Worm (Caenorhabditis elegans) whole organism, L4 larva: ENCODE data around the gene T12A7.6.
A peak's percentile ranks its signal among the peaks of the same experiment; 100 is the strongest.

Source experiments
- D1046.2 ChIP-seq: fragments of 200-800 bp; sonication (Bioruptor generic); IDR thresholded peaks from 2 replicates; pipeline ENCODE4 v1.3.6; 2022; ENCODE audit warnings: missing genetic modification characterization, missing compliant biosample characterization
- T20F7.1 ChIP-seq: fragments of 200-800 bp; sonication (Bioruptor generic); optimal IDR thresholded peaks from 2 replicates; lab custom pipeline; 2018; ENCODE audit warnings: mild to moderate bottlenecking, missing genetic modification characterization, missing compliant biosample characterization
- aly-2 ChIP-seq: sonication (generic microtip); optimal IDR thresholded peaks from 2 replicates; lab custom pipeline; 2018; ENCODE audit warnings: missing biosample characterization, missing genetic modification characterization
- arid-1 ChIP-seq: fragments of 200-800 bp; sonication (Bioruptor generic); conservative IDR thresholded peaks from 2 replicates; pipeline ENCODE4 v1.3.6; 2022; ENCODE audit warnings: missing genetic modification reagents, missing genetic modification characterization, missing compliant biosample characterization
- ceh-32 ChIP-seq: sonication (generic microtip); optimal IDR thresholded peaks from 2 replicates; lab custom pipeline; 2016; ENCODE audit warnings: mild to moderate bottlenecking, missing genetic modification characterization, missing compliant biosample characterization; ENCODE audit not compliant: poor library complexity
- ces-1 ChIP-seq: fragments of 150-350 bp; sonication (generic microtip); optimal IDR thresholded peaks from 4 replicates; lab custom pipeline; 2014; ENCODE audit warnings: missing biosample characterization, missing genetic modification reagents, missing genetic modification characterization
- daf-8 ChIP-seq: fragments of 200-800 bp; sonication (Bioruptor generic); IDR thresholded peaks from 2 replicates; pipeline ENCODE4 v1.3.6; 2022; ENCODE audit warnings: missing genetic modification characterization, missing compliant biosample characterization
- dmd-6 ChIP-seq: fragments of 200-800 bp; sonication (Bioruptor generic); IDR thresholded peaks from 2 replicates; pipeline ENCODE4 v1.3.6; 2022; ENCODE audit warnings: missing genetic modification reagents, missing genetic modification characterization, missing compliant biosample characterization
- duxl-1 ChIP-seq: sonication (generic microtip); optimal IDR thresholded peaks from 2 replicates; lab custom pipeline; 2016; ENCODE audit warnings: mild to moderate bottlenecking, missing genetic modification characterization, moderate library complexity, missing compliant biosample characterization; ENCODE audit not compliant: poor library complexity
- dve-1 ChIP-seq: sonication (generic microtip); optimal IDR thresholded peaks from 2 replicates; lab custom pipeline; 2017; ENCODE audit warnings: antibody characterized with exemption, mild to moderate bottlenecking, missing genetic modification characterization, missing compliant biosample characterization; ENCODE audit not compliant: insufficient read depth
- fkh-10 ChIP-seq: fragments of 150-350 bp; optimal IDR thresholded peaks from 2 replicates; lab custom pipeline; 2014; ENCODE audit warnings: missing biosample characterization, missing genetic modification reagents, missing genetic modification characterization
- hif-1 ChIP-seq, 2 experiments: sonication (generic microtip); optimal IDR thresholded peaks; 2 replicates each; lab custom pipeline; 2016 to 2017; ENCODE audit warnings: missing compliant biosample characterization in 2 of 2, missing genetic modification characterization in 2 of 2, missing genetic modification reagents in 2 of 2, missing genotype in 2 of 2, mild to moderate bottlenecking in 1 of 2
- hlh-11 ChIP-seq: fragments of 200-800 bp; sonication (Bioruptor generic); optimal IDR thresholded peaks from 2 replicates; lab custom pipeline; 2018; ENCODE audit warnings: mild to moderate bottlenecking, missing genetic modification characterization, missing compliant biosample characterization
- lim-7 ChIP-seq: fragments of 200-800 bp; sonication (Bioruptor generic); IDR thresholded peaks from 2 replicates; pipeline ENCODE4 v1.3.6; 2022; ENCODE audit warnings: missing genetic modification characterization, missing compliant biosample characterization
- lin-1 ChIP-seq: fragments of 200-800 bp; sonication (Bioruptor generic); IDR thresholded peaks from 2 replicates; pipeline ENCODE4 v1.3.6; 2022; ENCODE audit warnings: missing genetic modification reagents, missing genetic modification characterization, missing compliant biosample characterization
- lin-13 ChIP-seq: fragments of 150-350 bp; optimal IDR thresholded peaks from 2 replicates; lab custom pipeline; 2014; ENCODE audit warnings: missing biosample characterization, missing genetic modification reagents, missing genetic modification characterization
- madf-9 ChIP-seq: fragments of 200-800 bp; sonication (Bioruptor generic); conservative IDR thresholded peaks from 2 replicates; pipeline ENCODE4 v1.3.6; 2022; ENCODE audit warnings: missing genetic modification reagents, missing genetic modification characterization, missing compliant biosample characterization
- mep-1 ChIP-seq: fragments of 150-350 bp; sonication (generic microtip); optimal IDR thresholded peaks from 3 replicates; lab custom pipeline; 2014; ENCODE audit warnings: missing biosample characterization, missing genetic modification characterization
- mxl-3 ChIP-seq: fragments of 200-800 bp; sonication (Bioruptor generic); optimal IDR thresholded peaks from 2 replicates; lab custom pipeline; 2018; ENCODE audit warnings: mild to moderate bottlenecking, missing genetic modification characterization, missing compliant biosample characterization
- nhr-25 ChIP-seq: sonication (generic microtip); optimal IDR thresholded peaks from 2 replicates; lab custom pipeline; 2017; ENCODE audit warnings: missing genetic modification characterization, mild to moderate bottlenecking, missing compliant biosample characterization, antibody characterized with exemption, moderate library complexity, borderline replicate concordance; ENCODE audit not compliant: insufficient read depth
- nhr-28 ChIP-seq: fragments of 150-350 bp; optimal IDR thresholded peaks from 2 replicates; lab custom pipeline; 2014; ENCODE audit warnings: missing biosample characterization, missing genetic modification characterization
- nhr-41 ChIP-seq: fragments of 200-800 bp; sonication (Bioruptor generic); IDR thresholded peaks from 2 replicates; pipeline ENCODE4 v1.3.6; 2022; ENCODE audit warnings: missing genetic modification reagents, missing genetic modification characterization, missing compliant biosample characterization
- nhr-6 ChIP-seq: fragments of 150-350 bp; optimal IDR thresholded peaks from 2 replicates; lab custom pipeline; 2014; ENCODE audit warnings: missing biosample characterization, missing genetic modification characterization
- nhr-76 ChIP-seq: fragments of 150-350 bp; optimal IDR thresholded peaks from 2 replicates; lab custom pipeline; 2014; ENCODE audit warnings: missing biosample characterization, missing genetic modification characterization
- pqm-1 ChIP-seq: sonication (generic microtip); optimal IDR thresholded peaks from 2 replicates; lab custom pipeline; 2017; ENCODE audit warnings: missing biosample characterization, missing genetic modification characterization
- saeg-2 ChIP-seq: fragments of 200-800 bp; sonication (Bioruptor generic); IDR thresholded peaks from 2 replicates; pipeline ENCODE4 v1.3.6; 2022; ENCODE audit warnings: missing genetic modification reagents, missing genetic modification characterization, missing compliant biosample characterization
- set-16 ChIP-seq: fragments of 200-800 bp; sonication (Bioruptor generic); IDR thresholded peaks from 2 replicates; pipeline ENCODE4 v1.3.6; 2022; ENCODE audit warnings: missing genetic modification reagents, missing genetic modification characterization, missing compliant biosample characterization
- snpc-1.2 ChIP-seq: fragments of 200-800 bp; sonication (Bioruptor generic); IDR thresholded peaks from 2 replicates; pipeline ENCODE4 v1.3.6; 2022; ENCODE audit warnings: missing genetic modification reagents, missing genetic modification characterization, missing compliant biosample characterization
- snpc-4 ChIP-seq: fragments of 150-350 bp; optimal IDR thresholded peaks from 2 replicates; lab custom pipeline; 2014; ENCODE audit warnings: missing biosample characterization, missing genetic modification characterization
- spr-3 ChIP-seq: fragments of 200-800 bp; sonication (Bioruptor generic); optimal IDR thresholded peaks from 2 replicates; lab custom pipeline; 2018; ENCODE audit warnings: mild to moderate bottlenecking, missing genetic modification characterization, missing compliant biosample characterization
- unc-130 ChIP-seq: sonication (generic microtip); optimal IDR thresholded peaks from 2 replicates; lab custom pipeline; 2016; ENCODE audit warnings: missing genetic modification reagents, missing genetic modification characterization, missing compliant biosample characterization
- unc-39 ChIP-seq: sonication (generic microtip); optimal IDR thresholded peaks from 2 replicates; lab custom pipeline; 2017; ENCODE audit warnings: missing biosample characterization, missing genetic modification characterization
- unc-62 ChIP-seq, 3 experiments: fragments of 150-350 bp in 1 of 3; sonication (generic microtip); optimal IDR thresholded peaks in 2 of 3; peaks in 1 of 3; 1 replicate in 1 of 3; 2 replicates in 2 of 3; lab custom pipeline; 2014 to 2017; ENCODE audit warnings: missing biosample characterization in 3 of 3, missing genetic modification characterization in 3 of 3, missing genetic modification reagents in 3 of 3, missing genotype in 1 of 3
- zag-1 ChIP-seq: fragments of 150-350 bp; optimal IDR thresholded peaks from 2 replicates; lab custom pipeline; 2014; ENCODE audit warnings: missing biosample characterization, missing genetic modification characterization
- zfp-3 ChIP-seq: fragments of 200-800 bp; sonication (Bioruptor generic); conservative IDR thresholded peaks from 2 replicates; pipeline ENCODE4 v1.3.6; 2022; ENCODE audit warnings: missing genetic modification reagents, missing genetic modification characterization, missing compliant biosample characterization
- zip-2 ChIP-seq: fragments of 150-350 bp; optimal IDR thresholded peaks from 2 replicates; lab custom pipeline; 2014; ENCODE audit warnings: missing biosample characterization, missing genetic modification characterization

T12A7.6 gene

ce11 chrIV:11718653-11719052 lies 30.4 kb upstream of the T12A7.6 start:
- TF ChIP-seq T20F7.1, result no peak
- TF ChIP-seq zip-2 (tag; lab: Kevin White, UChicago), result no peak
- TF ChIP-seq unc-130 (GFP tag; lab: Kevin White, UChicago), result no peak
- no peak for TF ChIP-seq lin-13 (GFP tag; lab: Kevin White, UChicago)
- TF ChIP-seq unc-62 (GFP tag; optimal IDR thresholded peaks at IDR 0.05 in 1 of 2; lab: Kevin White, UChicago), result peak in 1 of 2 experiments; percentile 51
- TF ChIP-seq unc-62 (tag; optimal IDR thresholded peaks at IDR 0.05; lab: Kevin White, UChicago), result no peak
- TF ChIP-seq duxl-1, result no peak
- no peak for TF ChIP-seq saeg-2 (GFP tag; lab: Robert Waterston, UW)
- TF ChIP-seq dmd-6 (GFP tag; lab: Robert Waterston, UW), result 0 out of 2 replicates have a peak, but pooled peaks have one; percentile 10
- TF ChIP-seq dve-1 (tag; lab: Kevin White, UChicago), result no peak
- no peak for TF ChIP-seq nhr-6 (tag; lab: Kevin White, UChicago)
- TF ChIP-seq ceh-32 (tag; lab: Kevin White, UChicago), result no peak
- TF ChIP-seq arid-1 (GFP tag; lab: Robert Waterston, UW), result no peak
- TF ChIP-seq, all 104 proteins: peak for 2

ce11 chrIV:11721878-11722277 lies 27.1 kb upstream of the T12A7.6 start:
- TF ChIP-seq nhr-6 (tag; lab: Kevin White, UChicago), result no peak
- peak in 1 of 2 experiments; percentile 51 for TF ChIP-seq unc-62 (GFP tag; optimal IDR thresholded peaks at IDR 0.05 in 1 of 2; lab: Kevin White, UChicago)
- TF ChIP-seq unc-62 (tag; optimal IDR thresholded peaks at IDR 0.05; lab: Kevin White, UChicago), result no peak
- TF ChIP-seq hlh-11 (tag; lab: Kevin White, UChicago), result peak; percentile 33
- TF ChIP-seq hif-1 (tag; optimal IDR thresholded peaks at IDR 0.05; lab: Kevin White, UChicago), result no peak
- no peak for TF ChIP-seq mep-1 (tag; lab: Kevin White, UChicago)
- no peak for TF ChIP-seq lim-7 (GFP tag; lab: Robert Waterston, UW)
- TF ChIP-seq zfp-3, result no peak
- peak; percentile 58 for TF ChIP-seq nhr-28 (tag; lab: Kevin White, UChicago)
- TF ChIP-seq aly-2 (tag; lab: Kevin White, UChicago), result no peak
- TF ChIP-seq madf-9, result no peak
- no peak for TF ChIP-seq mxl-3 (GFP tag; lab: Kevin White, UChicago)
- no peak for TF ChIP-seq nhr-25 (tag; lab: Kevin White, UChicago)
- TF ChIP-seq pqm-1 (tag; lab: Kevin White, UChicago), result peak; percentile 90
- no peak for TF ChIP-seq nhr-41 (GFP tag; lab: Robert Waterston, UW)
- no peak for TF ChIP-seq set-16
- TF ChIP-seq D1046.2 (GFP tag; lab: Robert Waterston, UW), result no peak
- TF ChIP-seq dve-1 (tag; lab: Kevin White, UChicago), result no peak
- TF ChIP-seq daf-8 (GFP tag; lab: Robert Waterston, UW), result no peak
- TF ChIP-seq zag-1 (tag; lab: Kevin White, UChicago), result no peak
- TF ChIP-seq spr-3 (GFP tag; lab: Kevin White, UChicago), result no peak
- no peak for TF ChIP-seq snpc-1.2 (GFP tag; lab: Robert Waterston, UW)
- no peak for TF ChIP-seq lin-1

- TF ChIP-seq snpc-4 (no peak), hlh-11 (tag; lab: Kevin White, UChicago) (no peak), unc-39 (tag; lab: Kevin White, UChicago) (no peak), fkh-10 (peak; percentile 44), nhr-76 (tag; lab: Kevin White, UChicago) (no peak), ces-1 (peak; percentile 4)
Observed at ce11 chrIV:11723255-11723654, 25.8 kb upstream of the T12A7.6 start.
